Fruit fly (Drosophila melanogaster): ENCODE data around the gene MFS10.
A peak's percentile ranks its signal among the peaks of the same experiment; 100 is the strongest.

The MFS10 gene

DNA sequence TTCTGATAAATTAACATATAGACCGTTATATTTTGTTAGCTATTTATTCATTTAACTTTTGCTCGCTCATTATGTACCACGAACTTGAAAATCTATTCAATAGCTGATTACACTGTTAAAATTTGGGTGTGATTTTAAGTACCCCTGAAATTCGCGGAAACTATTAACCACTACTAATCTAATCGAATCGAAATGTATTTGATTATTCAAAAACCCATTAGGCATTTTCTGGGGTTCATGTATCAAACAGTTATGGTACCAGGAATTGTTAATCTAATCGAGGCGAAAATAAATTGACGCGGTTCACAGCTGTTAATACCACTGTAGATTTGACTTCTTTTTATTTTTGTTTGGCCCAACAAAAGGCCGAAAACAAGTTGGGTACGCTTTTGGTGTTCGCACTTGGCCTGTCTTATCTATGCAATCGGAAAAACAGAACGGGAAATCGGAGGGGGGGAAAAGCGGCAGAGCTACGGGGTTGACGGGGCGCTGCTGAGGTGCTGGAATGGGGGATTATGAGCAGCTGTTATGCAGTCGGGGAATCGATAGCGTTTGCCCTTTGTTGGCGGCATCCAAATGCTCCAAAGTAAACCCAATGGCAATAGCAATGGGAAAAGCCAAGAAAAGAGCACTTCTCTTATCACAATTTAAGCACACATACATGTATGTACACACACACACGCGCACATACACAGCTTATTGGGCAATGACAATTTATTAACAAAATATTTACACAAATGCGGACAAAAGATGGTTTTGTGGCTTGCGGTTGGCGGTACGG, 40.6 kb upstream of the MFS10 start (continued):
- no peak for TF ChIP-seq gcm2 (GFP tag; optimal IDR thresholded peaks at IDR 0.05)
- peak; percentile 27 for TF ChIP-seq bcd (GFP tag; optimal IDR thresholded peaks at IDR 0.05)
- no peak for TF ChIP-seq Dp (GFP tag; optimal IDR thresholded peaks at IDR 0.05)
- TF ChIP-seq dati (GFP tag; IDR thresholded peaks at IDR 0.05), result no peak
- TF ChIP-seq repo (GFP tag; optimal IDR thresholded peaks at IDR 0.05), result no peak
- no peak for TF ChIP-seq eyg (GFP tag; optimal IDR thresholded peaks at IDR 0.05)
- TF ChIP-seq cas (GFP tag; IDR thresholded peaks at IDR 0.05), result no peak
- peak; percentile 37; the same call in 1 of the 2 replicates for TF ChIP-seq CG6689 (GFP tag; IDR thresholded peaks at IDR 0.05)
- TF ChIP-seq CG17912 (GFP tag; optimal IDR thresholded peaks at IDR 0.05), result no peak
- peak; percentile 23 for TF ChIP-seq zf30C (GFP tag; optimal IDR thresholded peaks at IDR 0.05)
- TF ChIP-seq zfh2 (GFP tag; optimal IDR thresholded peaks at IDR 0.05), result peak; percentile 8
- TF ChIP-seq CG8359 (GFP tag; optimal IDR thresholded peaks at IDR 0.05; ENCODE audit: borderline replicate concordance), result no peak
- TF ChIP-seq CG32772 (GFP tag; IDR thresholded peaks at IDR 0.05), result no peak
- TF ChIP-seq CG34422 (GFP tag; IDR thresholded peaks at IDR 0.05), result peak; percentile 47; the same call in 1 of the 3 replicates
- no peak for TF ChIP-seq en (GFP tag; optimal IDR thresholded peaks at IDR 0.05)
- TF ChIP-seq CG10431 (GFP tag; optimal IDR thresholded peaks at IDR 0.05), result peak; percentile 36
- no peak for TF ChIP-seq crc (GFP tag; optimal IDR thresholded peaks at IDR 0.05)
- no peak for TF ChIP-seq CG15011 (GFP tag; optimal IDR thresholded peaks at IDR 0.05)
- peak; percentile 78 for TF ChIP-seq kni (GFP tag; optimal IDR thresholded peaks at IDR 0.05)
- TF ChIP-seq CG30431 (GFP tag; optimal IDR thresholded peaks at IDR 0.05), result no peak
- TF ChIP-seq stc (GFP tag; IDR thresholded peaks at IDR 0.05), result no peak
- TF ChIP-seq CG17361 (GFP tag; IDR thresholded peaks at IDR 0.05), result peak; percentile 39; the same call in 1 of the 3 replicates
- no peak; the same call in 1 of the 2 replicates for TF ChIP-seq CG31441 (GFP tag; IDR thresholded peaks at IDR 0.05)
- no peak for TF ChIP-seq Chrac-16 (GFP tag; optimal IDR thresholded peaks at IDR 0.05)
- TF ChIP-seq lola (GFP tag; optimal IDR thresholded peaks at IDR 0.05), result no peak
- TF ChIP-seq Jarid2 (GFP tag; optimal IDR thresholded peaks at IDR 0.05), result no peak
- TF ChIP-seq crol (GFP tag; IDR thresholded peaks at IDR 0.05), result peak; percentile 92
- TF ChIP-seq CG17328 (GFP tag; IDR thresholded peaks at IDR 0.05), result no peak
- TF ChIP-seq slbo (GFP tag; IDR thresholded peaks at IDR 0.05), result peak; percentile 24; the same call in 1 of the 2 replicates
- no peak for TF ChIP-seq CG1024 (GFP tag; IDR thresholded peaks at IDR 0.05)
- TF ChIP-seq Xrp1 (GFP tag; IDR thresholded peaks at IDR 0.05), result no peak
- peak; percentile 25 for TF ChIP-seq CG4424 (GFP tag; optimal IDR thresholded peaks at IDR 0.05)
- TF ChIP-seq mam (GFP tag; optimal IDR thresholded peaks at IDR 0.05), result peak; percentile 3
- TF ChIP-seq pho (GFP tag; optimal IDR thresholded peaks at IDR 0.05), result no peak
- TF ChIP-seq tin (GFP tag; optimal IDR thresholded peaks at IDR 0.05), result no peak
- TF ChIP-seq CrebB (tag; optimal IDR thresholded peaks at IDR 0.05), result peak; percentile 48
- peak; percentile 26 for TF ChIP-seq CG10979 (tag; optimal IDR thresholded peaks at IDR 0.05)
- no peak for TF ChIP-seq Doc2 (GFP tag; IDR thresholded peaks at IDR 0.05)
- TF ChIP-seq seq (GFP tag; IDR thresholded peaks at IDR 0.05), result no peak
- TF ChIP-seq odd (GFP tag; optimal IDR thresholded peaks at IDR 0.05), result peak; percentile 6
- TF ChIP-seq Bdp1 (GFP tag; optimal IDR thresholded peaks at IDR 0.05), result no peak
- TF ChIP-seq oc (tag; optimal IDR thresholded peaks at IDR 0.05), result peak; percentile 32
- no peak for TF ChIP-seq mld (GFP tag; IDR thresholded peaks at IDR 0.05; ENCODE audit: partially characterized antibody)
- no peak for TF ChIP-seq CG13287 (GFP tag; IDR thresholded peaks at IDR 0.05; ENCODE audit: partially characterized antibody)
- no peak for TF ChIP-seq wor (GFP tag; IDR thresholded peaks at IDR 0.05)
- TF ChIP-seq fd102C (GFP tag; optimal IDR thresholded peaks at IDR 0.05), result no peak
- peak; percentile 29; the same call in 1 of the 2 replicates for TF ChIP-seq Ada2b (GFP tag; IDR thresholded peaks at IDR 0.05)
- no peak for TF ChIP-seq otp (GFP tag; IDR thresholded peaks at IDR 0.05)
- TF ChIP-seq dimm (GFP tag; IDR thresholded peaks at IDR 0.05), result no peak
- TF ChIP-seq HmgD (GFP tag; optimal IDR thresholded peaks at IDR 0.05), result no peak

Measured in whole organism, embryonic.